Worm (Caenorhabditis elegans) whole organism, L3 larva: ENCODE data around the gene csn-3.

Source experiments
- ZK546.5 ChIP-seq: sonication (generic microtip); optimal IDR thresholded peaks from 2 replicates; lab custom pipeline; 2017; ENCODE audit warnings: missing biosample characterization, missing genetic modification characterization
- ama-1 ChIP-seq: fragments of 150-350 bp; optimal IDR thresholded peaks from 2 replicates; lab custom pipeline; 2018
- ceh-16 ChIP-seq: sonication (generic microtip); optimal IDR thresholded peaks from 2 replicates; lab custom pipeline; 2017; ENCODE audit warnings: missing biosample characterization, missing genetic modification characterization
- daf-12 ChIP-seq: fragments of 150-350 bp; optimal IDR thresholded peaks from 2 replicates; lab custom pipeline; 2014; ENCODE audit warnings: missing biosample characterization, missing genetic modification reagents, missing genetic modification characterization
- egl-27 ChIP-seq: sonication (generic microtip); optimal IDR thresholded peaks from 4 replicates; lab custom pipeline; 2017; ENCODE audit warnings: missing biosample characterization, missing genetic modification reagents, missing genetic modification characterization
- egl-5 ChIP-seq: fragments of 150-350 bp; optimal IDR thresholded peaks from 2 replicates; lab custom pipeline; 2017; ENCODE audit warnings: missing biosample characterization, missing genetic modification reagents, missing genetic modification characterization, inconsistent platforms
- elt-1 ChIP-seq: fragments of 150-350 bp; optimal IDR thresholded peaks from 2 replicates; lab custom pipeline; 2014; ENCODE audit warnings: missing biosample characterization, missing genetic modification characterization
- elt-2 ChIP-seq: sonication (generic microtip); optimal IDR thresholded peaks from 2 replicates; lab custom pipeline; 2016; ENCODE audit warnings: missing genetic modification reagents, mild to moderate bottlenecking, missing genetic modification characterization, missing compliant biosample characterization
- elt-3 ChIP-seq, 3 experiments: fragments of 150-350 bp in 1 of 3; sonication (generic microtip) in 2 of 3; optimal IDR thresholded peaks; 2 replicates in 2 of 3; 4 replicates in 1 of 3; lab custom pipeline; 2014 to 2017; ENCODE audit warnings: missing biosample characterization in 3 of 3, missing genetic modification characterization in 3 of 3
- eor-1 ChIP-seq, 2 experiments: fragments of 150-350 bp; optimal IDR thresholded peaks; 2 replicates each; lab custom pipeline; 2014 to 2018; ENCODE audit warnings: missing biosample characterization in 2 of 2, missing genetic modification characterization in 2 of 2
- fkh-10 ChIP-seq: sonication (generic microtip); optimal IDR thresholded peaks from 2 replicates; lab custom pipeline; 2017; ENCODE audit warnings: missing biosample characterization, missing genetic modification reagents, missing genetic modification characterization
- fkh-2 ChIP-seq: fragments of 150-350 bp; optimal IDR thresholded peaks from 2 replicates; lab custom pipeline; 2014; ENCODE audit warnings: missing biosample characterization, missing genetic modification reagents, missing genetic modification characterization
- fos-1 ChIP-seq: fragments of 150-350 bp; optimal IDR thresholded peaks from 2 replicates; lab custom pipeline; 2014; ENCODE audit warnings: missing biosample characterization, missing genetic modification characterization
- hmg-11 ChIP-seq: sonication (generic microtip); optimal IDR thresholded peaks from 2 replicates; lab custom pipeline; 2016; ENCODE audit warnings: missing genetic modification characterization, missing compliant biosample characterization
- jun-1 ChIP-seq: fragments of 150-350 bp; optimal IDR thresholded peaks from 2 replicates; lab custom pipeline; 2014; ENCODE audit warnings: missing biosample characterization, missing genetic modification reagents, missing genetic modification characterization
- lsy-12 ChIP-seq: sonication (generic microtip); optimal IDR thresholded peaks from 2 replicates; lab custom pipeline; 2016; ENCODE audit warnings: mild to moderate bottlenecking, missing genetic modification characterization, missing compliant biosample characterization
- mml-1 ChIP-seq: fragments of 150-350 bp; sonication (generic microtip); optimal IDR thresholded peaks from 3 replicates; lab custom pipeline; 2014; ENCODE audit warnings: missing biosample characterization, missing genetic modification characterization
- nfya-1 ChIP-seq: sonication (generic microtip); optimal IDR thresholded peaks from 2 replicates; lab custom pipeline; 2017; ENCODE audit warnings: missing genetic modification characterization, mild to moderate bottlenecking, missing compliant biosample characterization, antibody characterized with exemption, moderate library complexity; ENCODE audit not compliant: insufficient read depth
- nhr-12 ChIP-seq: fragments of 150-350 bp; optimal IDR thresholded peaks from 2 replicates; lab custom pipeline; 2014; ENCODE audit warnings: missing biosample characterization, missing genetic modification characterization
- nhr-23 ChIP-seq: fragments of 150-350 bp; optimal IDR thresholded peaks from 2 replicates; lab custom pipeline; 2014; ENCODE audit warnings: missing biosample characterization, missing genetic modification reagents, missing genetic modification characterization
- nhr-25 ChIP-seq: sonication (generic microtip); optimal IDR thresholded peaks from 2 replicates; lab custom pipeline; 2017; ENCODE audit warnings: missing biosample characterization, missing genetic modification characterization
- nhr-28 ChIP-seq: fragments of 150-350 bp; optimal IDR thresholded peaks from 2 replicates; lab custom pipeline; 2014; ENCODE audit warnings: missing biosample characterization, missing genetic modification characterization
- nhr-67 ChIP-seq: fragments of 150-350 bp; optimal IDR thresholded peaks from 2 replicates; lab custom pipeline; 2014; ENCODE audit warnings: missing biosample characterization, missing genetic modification characterization
- nhr-76 ChIP-seq: fragments of 150-350 bp; sonication (generic microtip); optimal IDR thresholded peaks from 5 replicates; lab custom pipeline; 2014; ENCODE audit warnings: missing biosample characterization, missing genetic modification characterization
- nhr-77 ChIP-seq: fragments of 150-350 bp; optimal IDR thresholded peaks from 2 replicates; lab custom pipeline; 2014; ENCODE audit warnings: missing biosample characterization, missing genetic modification characterization
- pha-4 ChIP-seq: fragments of 150-350 bp; optimal IDR thresholded peaks from 2 replicates; lab custom pipeline; 2014; ENCODE audit warnings: missing biosample characterization, missing genetic modification reagents, missing genetic modification characterization
- snpc-4 ChIP-seq: fragments of 150-350 bp; optimal IDR thresholded peaks from 2 replicates; lab custom pipeline; 2014; ENCODE audit warnings: missing biosample characterization, missing genetic modification characterization
- tbx-2 ChIP-seq: sonication (generic microtip); optimal IDR thresholded peaks from 2 replicates; lab custom pipeline; 2016; ENCODE audit warnings: mild to moderate bottlenecking, missing genetic modification characterization, missing compliant biosample characterization
- zag-1 ChIP-seq: fragments of 150-350 bp; optimal IDR thresholded peaks from 2 replicates; lab custom pipeline; 2014; ENCODE audit warnings: missing biosample characterization, missing genetic modification characterization
- ztf-11 ChIP-seq: fragments of 150-350 bp; optimal IDR thresholded peaks from 2 replicates; lab custom pipeline; 2014; ENCODE audit warnings: missing biosample characterization, missing genetic modification characterization
- ztf-4 ChIP-seq: fragments of 150-350 bp; optimal IDR thresholded peaks from 2 replicates; lab custom pipeline; 2014; ENCODE audit warnings: missing biosample characterization, missing genetic modification characterization

The csn-3 gene

DNA sequence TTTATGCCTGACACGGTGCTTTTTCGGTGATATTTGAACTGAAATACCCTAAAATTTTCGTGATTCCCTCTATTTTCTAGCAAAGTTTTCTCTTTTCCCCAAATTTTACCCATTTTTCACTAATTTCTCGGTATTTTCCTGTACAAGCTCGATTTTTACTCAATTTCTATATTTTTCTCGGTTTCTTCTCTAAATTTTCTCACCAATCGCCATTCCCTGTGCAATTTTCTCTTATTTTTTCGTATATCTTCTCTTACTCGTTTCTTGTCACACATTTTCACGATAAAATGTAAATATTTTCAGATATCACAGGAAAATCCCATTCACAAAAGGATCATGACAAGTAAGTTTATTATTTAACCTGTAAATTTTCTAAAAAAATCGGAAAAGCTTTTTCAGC lies at the start of gene csn-3:
csn-3 (plus strand) TSS at position 301 of the 400 bp plus-strand sequence.
- no peak for TF ChIP-seq nhr-67 (tag; lab: Kevin White, UChicago)

ce11 chrIV:147819-148218 lies 46.7 kb upstream of the csn-3 start, which contains the start of gene col-99:
col-99 (minus strand) TSS chrIV:147919.
- TF ChIP-seq jun-1 (tag; lab: Kevin White, UChicago) (no peak), egl-5 (tag; lab: Kevin White, UChicago) (no peak), ztf-11 (no peak), ceh-16 (tag; lab: Kevin White, UChicago) (no peak), nhr-77 (tag; lab: Kevin White, UChicago) (no peak), elt-2 (tag; lab: Kevin White, UChicago) (no peak), elt-1 (tag; lab: Kevin White, UChicago) (no peak), nhr-76 (no peak), nhr-28 (tag; lab: Kevin White, UChicago) (no peak), nfya-1 (tag; lab: Kevin White, UChicago) (no peak), fos-1 (tag; lab: Kevin White, UChicago) (no peak), nhr-12 (tag; lab: Kevin White, UChicago) (no peak), ZK546.5 (tag; lab: Kevin White, UChicago) (no peak), lsy-12 (tag; lab: Kevin White, UChicago) (no peak), hmg-11 (tag; lab: Kevin White, UChicago) (no peak), daf-12 (tag; lab: Kevin White, UChicago) (no peak), snpc-4 (tag; lab: Kevin White, UChicago) (no peak), fkh-2 (tag; lab: Kevin White, UChicago) (no peak)

ce11 chrIV:148756-149155 lies 45.8 kb upstream of the csn-3 start:
- TF ChIP-seq nfya-1 (tag; lab: Kevin White, UChicago) (no peak), pha-4 (no peak)

- TF ChIP-seq elt-2 (tag; lab: Kevin White, UChicago): no peak
- no peak for TF ChIP-seq nhr-25 (tag; lab: Kevin White, UChicago)
- no peak for TF ChIP-seq ztf-4 (tag; lab: Kevin White, UChicago)
- TF ChIP-seq snpc-4 (tag; lab: Kevin White, UChicago): no peak
- TF ChIP-seq nfya-1 (tag; lab: Kevin White, UChicago): no peak
- no peak for TF ChIP-seq elt-3 (tag; optimal IDR thresholded peaks at IDR 0.05; lab: Kevin White, UChicago)
- no peak for TF ChIP-seq fkh-10 (GFP tag; lab: Kevin White, UChicago)
These were observed 44.7 kb upstream of the csn-3 start for ce11 chrIV:149794-150193.

DNA sequence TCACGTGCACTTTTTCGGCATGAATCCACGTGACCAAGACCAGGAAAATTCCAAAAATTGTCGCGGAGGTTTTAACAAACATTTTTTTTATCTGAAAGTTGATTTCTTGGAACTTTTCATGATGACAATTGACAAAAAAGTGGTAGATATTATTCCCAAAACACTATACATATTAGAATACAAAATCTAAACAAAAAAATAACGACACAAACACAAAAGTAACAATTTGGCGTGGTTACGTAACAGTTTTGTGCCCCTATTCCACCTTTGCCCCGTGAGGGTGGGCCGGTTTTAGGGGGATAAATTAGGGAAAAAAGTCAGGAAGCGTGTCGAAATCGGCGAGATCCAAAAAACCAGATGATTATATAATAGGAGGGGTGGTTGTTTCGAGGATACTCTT lies 36.7 kb upstream of the csn-3 start, which contains the start of gene gegf-1:
gegf-1 (minus strand) TSS at position 101 of the 400 bp plus-strand sequence.
- TF ChIP-seq nhr-23 (tag; lab: Kevin White, UChicago) (no peak), ZK546.5 (tag; lab: Kevin White, UChicago) (no peak), elt-2 (tag; lab: Kevin White, UChicago) (no peak), nhr-28 (tag; lab: Kevin White, UChicago) (no peak), zag-1 (tag; lab: Kevin White, UChicago) (no peak), mml-1 (tag; lab: Kevin White, UChicago) (no peak), eor-1 (tag; optimal IDR thresholded peaks at IDR 0.05; lab: Kevin White, UChicago) (no peak), tbx-2 (no peak), egl-27 (tag; lab: Kevin White, UChicago) (no peak), hmg-11 (tag; lab: Kevin White, UChicago) (no peak), fkh-10 (GFP tag; lab: Kevin White, UChicago) (no peak), nhr-77 (tag; lab: Kevin White, UChicago) (no peak), ztf-11 (no peak), nfya-1 (tag; lab: Kevin White, UChicago) (no peak)

DNA sequence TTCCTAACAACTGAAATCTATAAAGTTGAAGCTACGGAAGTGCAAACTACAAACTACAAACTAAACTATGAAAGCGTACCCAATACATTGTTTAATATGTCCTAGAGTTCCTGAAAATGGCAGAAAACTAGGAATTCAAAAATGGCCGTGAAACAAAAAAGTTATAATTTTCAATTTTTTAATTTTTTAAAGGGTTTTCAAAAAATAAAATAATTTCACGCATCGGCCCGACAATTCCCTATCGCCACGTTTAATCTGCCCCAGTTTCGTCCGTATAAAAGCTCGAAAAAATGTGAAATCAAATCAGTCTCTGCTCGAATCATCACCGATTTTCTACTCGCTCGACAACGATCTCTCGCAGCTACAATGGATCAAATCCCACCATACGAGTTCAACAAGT lies 35.9 kb upstream of the csn-3 start, which contains the start of gene Y38C1AA.7:
Y38C1AA.7 (plus strand) TSS at position 301 of the 400 bp plus-strand sequence.
- no peak for TF ChIP-seq ztf-11
- TF ChIP-seq ama-1 (lab: Kevin White, UChicago): no peak
- TF ChIP-seq ZK546.5 (tag; lab: Kevin White, UChicago): no peak
- TF ChIP-seq zag-1 (tag; lab: Kevin White, UChicago): no peak
